Fruit fly (Drosophila melanogaster): ENCODE measurements around the gene EMC2A.
A peak's percentile ranks its signal among the peaks of the same experiment; 100 is the strongest.
"Not testable (repeated sequence)": the region's sequence is repeated elsewhere in the genome, so short reads cannot be mapped to it uniquely, and the experiment has no call there.

The EMC2A gene

dm6 chr3R:17008018-17008674 is 12.3 kb upstream of the EMC2A start, which contains the start of gene CG8907:
Gene CG8907, plus strand, starts transcription at chr3R:17008269.
- TF ChIP-seq CG8478 (optimal IDR thresholded peaks at IDR 0.05) (no peak), CTCF (optimal IDR thresholded peaks at IDR 0.05) (no peak)

- no peak for TF ChIP-seq CG8478 (optimal IDR thresholded peaks at IDR 0.05)
- TF ChIP-seq CTCF (optimal IDR thresholded peaks at IDR 0.05), result no peak
These were observed 11.5 kb upstream of the EMC2A start for dm6 chr3R:17007336-17007735.

- no peak for TF ChIP-seq CTCF (optimal IDR thresholded peaks at IDR 0.05)
- no peak for TF ChIP-seq CG8478 (optimal IDR thresholded peaks at IDR 0.05)
These were observed 7.6 kb upstream of the EMC2A start for dm6 chr3R:17003468-17003867.

- TF ChIP-seq CTCF (optimal IDR thresholded peaks at IDR 0.05), result peak; percentile 39 to 49
- TF ChIP-seq CG8478 (optimal IDR thresholded peaks at IDR 0.05), result no peak
These were observed 6.6 kb upstream of the EMC2A start, which contains the start of the genes Sf3a1 and Irc for dm6 chr3R:17002218-17003110. Gene Sf3a1, minus strand, starts transcription at chr3R:17002355. Gene Irc, plus strand, starts transcription at chr3R:17002875.

- TF ChIP-seq CG8478, CTCF (optimal IDR thresholded peaks at IDR 0.05): not testable (repeated sequence)
These were observed 3.2 kb downstream of the EMC2A start, which contains the start of gene CG31274 for dm6 chr3R:16992716-16993115. Gene CG31274, plus strand, starts transcription at chr3R:16993016.

dm6 chr3R:16991781-16992180 is 4.1 kb downstream of the EMC2A start, which contains the start of gene EMC2B:
Gene EMC2B, minus strand, starts transcription at chr3R:16991878.
- TF ChIP-seq CTCF (optimal IDR thresholded peaks at IDR 0.05) (no peak), CG8478 (optimal IDR thresholded peaks at IDR 0.05) (no peak)

- not testable (repeated sequence) for TF ChIP-seq CTCF, CG8478 (optimal IDR thresholded peaks at IDR 0.05)
These were observed 7.4 kb downstream of the EMC2A start, which contains the start of gene MESK4 for dm6 chr3R:16988514-16988913. Gene MESK4, plus strand, starts transcription at chr3R:16988814.

dm6 chr3R:16987924-16988298 is 8.0 kb downstream of the EMC2A start:
- TF ChIP-seq CTCF (optimal IDR thresholded peaks at IDR 0.05) (no peak), CG8478 (optimal IDR thresholded peaks at IDR 0.05) (no peak)

dm6 chr3R:16987220-16987923 is 8.5 kb downstream of the EMC2A start, which contains the start of gene CG18622:
Gene CG18622, minus strand, starts transcription at chr3R:16987732.
- TF ChIP-seq CTCF (optimal IDR thresholded peaks at IDR 0.05) (no peak), CG8478 (optimal IDR thresholded peaks at IDR 0.05) (no peak)

dm6 chr3R:16986181-16987074 is 9.4 kb downstream of the EMC2A start:
- no peak for TF ChIP-seq CG8478 (optimal IDR thresholded peaks at IDR 0.05)
- TF ChIP-seq CTCF (optimal IDR thresholded peaks at IDR 0.05), result no peak

- TF ChIP-seq CG8478 (optimal IDR thresholded peaks at IDR 0.05), result no peak
- TF ChIP-seq CTCF (optimal IDR thresholded peaks at IDR 0.05), result no peak
These were observed 10.3 kb downstream of the EMC2A start for dm6 chr3R:16985547-16985946.

- TF ChIP-seq CTCF (optimal IDR thresholded peaks at IDR 0.05) (no peak), CG8478 (optimal IDR thresholded peaks at IDR 0.05) (no peak)
These were observed 11.7 kb downstream of the EMC2A start for dm6 chr3R:16984221-16984620.

- no peak for TF ChIP-seq CTCF (optimal IDR thresholded peaks at IDR 0.05)
- TF ChIP-seq CG8478 (optimal IDR thresholded peaks at IDR 0.05), result no peak
These were observed 12.9 kb downstream of the EMC2A start for dm6 chr3R:16983001-16983400.
